Worm (Caenorhabditis elegans) whole organism, mixed stage, embryonic: ENCODE results near the gene ZK809.9.

Source experiments
- M03D4.4 ChIP-seq: sonication (generic microtip); optimal IDR thresholded peaks from 2 replicates; lab custom pipeline; 2017; ENCODE audit warnings: mild to moderate bottlenecking, missing genetic modification characterization, missing compliant biosample characterization
- bed-3 ChIP-seq: fragments of 200-800 bp; sonication (Bioruptor generic); optimal IDR thresholded peaks from 3 replicates; lab custom pipeline; 2018; ENCODE audit warnings: mild to moderate bottlenecking, missing genetic modification characterization, moderate library complexity, missing compliant biosample characterization
- blmp-1 ChIP-seq: fragments of 150-350 bp; optimal IDR thresholded peaks from 2 replicates; lab custom pipeline; 2014; ENCODE audit warnings: missing biosample characterization, missing genetic modification characterization
- ceh-39 ChIP-seq: fragments of 150-350 bp; optimal IDR thresholded peaks from 2 replicates; lab custom pipeline; 2014; ENCODE audit warnings: missing biosample characterization, missing genetic modification characterization
- ceh-43 ChIP-seq: fragments of 200-800 bp; sonication (Bioruptor generic); optimal IDR thresholded peaks from 2 replicates; lab custom pipeline; 2018; ENCODE audit warnings: mild to moderate bottlenecking, missing genetic modification characterization, moderate library complexity, missing compliant biosample characterization
- ceh-83 ChIP-seq: fragments of 200-800 bp; sonication (Bioruptor generic); optimal IDR thresholded peaks from 2 replicates; lab custom pipeline; 2018; ENCODE audit warnings: mild to moderate bottlenecking, missing genetic modification characterization, missing compliant biosample characterization
- ces-1 ChIP-seq: fragments of 150-350 bp; optimal IDR thresholded peaks from 2 replicates; lab custom pipeline; 2014; ENCODE audit warnings: missing biosample characterization, missing genetic modification reagents, missing genetic modification characterization
- cnd-1 ChIP-seq: fragments of 200-800 bp; sonication (Bioruptor generic); optimal IDR thresholded peaks from 2 replicates; lab custom pipeline; 2018; ENCODE audit warnings: mild to moderate bottlenecking, missing genetic modification characterization, missing compliant biosample characterization
- drap-1 ChIP-seq: fragments of 200-800 bp; sonication (Bioruptor generic); optimal IDR thresholded peaks from 3 replicates; lab custom pipeline; 2018; ENCODE audit warnings: mild to moderate bottlenecking, missing genetic modification characterization, missing compliant biosample characterization
- elt-1 ChIP-seq: sonication (generic microtip); optimal IDR thresholded peaks from 2 replicates; lab custom pipeline; 2017; ENCODE audit warnings: missing genetic modification characterization, mild to moderate bottlenecking, missing compliant biosample characterization, antibody characterized with exemption, moderate library complexity, borderline replicate concordance; ENCODE audit not compliant: insufficient read depth
- elt-3 ChIP-seq: fragments of 150-350 bp; optimal IDR thresholded peaks from 2 replicates; lab custom pipeline; 2014; ENCODE audit warnings: missing biosample characterization, missing genetic modification characterization
- flh-1 ChIP-seq: fragments of 200-800 bp; sonication (Bioruptor generic); optimal IDR thresholded peaks from 2 replicates; lab custom pipeline; 2018; ENCODE audit warnings: mild to moderate bottlenecking, missing genetic modification characterization, moderate library complexity, missing compliant biosample characterization
- ham-2 ChIP-seq: fragments of 200-800 bp; sonication (Bioruptor generic); optimal IDR thresholded peaks from 2 replicates; lab custom pipeline; 2018; ENCODE audit warnings: mild to moderate bottlenecking, missing genetic modification characterization, missing compliant biosample characterization
- hlh-1 ChIP-seq: fragments of 150-350 bp; optimal IDR thresholded peaks from 2 replicates; lab custom pipeline; 2014; ENCODE audit warnings: missing biosample characterization, missing genetic modification reagents, missing genetic modification characterization
- lin-13 ChIP-seq: fragments of 150-350 bp; optimal IDR thresholded peaks from 2 replicates; lab custom pipeline; 2014; ENCODE audit warnings: missing biosample characterization, missing genetic modification characterization
- lin-32 ChIP-seq: fragments of 200-800 bp; sonication (Bioruptor generic); optimal IDR thresholded peaks from 2 replicates; lab custom pipeline; 2018; ENCODE audit warnings: mild to moderate bottlenecking, missing genetic modification characterization, missing compliant biosample characterization
- lsy-2 ChIP-seq: fragments of 150-350 bp; optimal IDR thresholded peaks from 2 replicates; lab custom pipeline; 2014; ENCODE audit warnings: missing biosample characterization, missing genetic modification characterization
- mab-5 ChIP-seq: fragments of 150-350 bp; optimal IDR thresholded peaks from 2 replicates; lab custom pipeline; 2014; ENCODE audit warnings: missing biosample characterization, missing genetic modification characterization
- mep-1 ChIP-seq: fragments of 150-350 bp; optimal IDR thresholded peaks from 2 replicates; lab custom pipeline; 2017; ENCODE audit warnings: missing biosample characterization, missing genetic modification reagents, missing genetic modification characterization, inconsistent platforms
- mls-2 ChIP-seq: sonication (generic microtip); optimal IDR thresholded peaks from 2 replicates; lab custom pipeline; 2016; ENCODE audit warnings: mild to moderate bottlenecking, missing genetic modification characterization, moderate library complexity, missing compliant biosample characterization
- nhr-12 ChIP-seq: fragments of 150-350 bp; optimal IDR thresholded peaks from 2 replicates; lab custom pipeline; 2014; ENCODE audit warnings: missing biosample characterization, missing genetic modification characterization
- nhr-2 ChIP-seq: fragments of 150-350 bp; optimal IDR thresholded peaks from 2 replicates; lab custom pipeline; 2014; ENCODE audit warnings: missing biosample characterization, missing genetic modification characterization
- nhr-237 ChIP-seq: fragments of 150-350 bp; optimal IDR thresholded peaks from 2 replicates; lab custom pipeline; 2014; ENCODE audit warnings: missing biosample characterization, missing genetic modification characterization
- nhr-28 ChIP-seq: fragments of 150-350 bp; optimal IDR thresholded peaks from 2 replicates; lab custom pipeline; 2014; ENCODE audit warnings: missing biosample characterization, missing genetic modification characterization
- nhr-76 ChIP-seq: sonication (generic microtip); optimal IDR thresholded peaks from 2 replicates; lab custom pipeline; 2017; ENCODE audit warnings: missing biosample characterization, missing genetic modification characterization
- pha-4 ChIP-seq: fragments of 150-350 bp; optimal IDR thresholded peaks from 2 replicates; lab custom pipeline; 2018; ENCODE audit warnings: missing biosample characterization, missing genetic modification reagents, missing genetic modification characterization
- sem-2 ChIP-seq: fragments of 200-800 bp; sonication (Bioruptor generic); optimal IDR thresholded peaks from 2 replicates; lab custom pipeline; 2018; ENCODE audit warnings: mild to moderate bottlenecking, missing genetic modification characterization, missing compliant biosample characterization
- snpc-4 ChIP-seq: fragments of 150-350 bp; optimal IDR thresholded peaks from 2 replicates; lab custom pipeline; 2014; ENCODE audit warnings: missing biosample characterization, missing genetic modification characterization
- tbx-8 ChIP-seq: fragments of 200-800 bp; sonication (Bioruptor generic); optimal IDR thresholded peaks from 2 replicates; lab custom pipeline; 2018; ENCODE audit warnings: mild to moderate bottlenecking, missing genetic modification characterization, moderate library complexity, missing compliant biosample characterization
- unc-120 ChIP-seq: sonication (generic microtip); optimal IDR thresholded peaks from 2 replicates; lab custom pipeline; 2017; ENCODE audit warnings: missing genetic modification characterization, missing compliant biosample characterization; ENCODE audit not compliant: poor library complexity, severe bottlenecking
- unc-39 ChIP-seq: fragments of 150-350 bp; optimal IDR thresholded peaks from 2 replicates; lab custom pipeline; 2014; ENCODE audit warnings: missing biosample characterization, missing genetic modification characterization
- unc-62 ChIP-seq: fragments of 150-350 bp; optimal IDR thresholded peaks from 2 replicates; lab custom pipeline; 2014; ENCODE audit warnings: missing biosample characterization, missing genetic modification reagents, missing genetic modification characterization
- zip-8 ChIP-seq: fragments of 150-350 bp; optimal IDR thresholded peaks from 2 replicates; lab custom pipeline; 2014; ENCODE audit warnings: missing biosample characterization, missing genetic modification characterization
- ztf-11 ChIP-seq: fragments of 150-350 bp; optimal IDR thresholded peaks from 2 replicates; lab custom pipeline; 2014; ENCODE audit warnings: missing biosample characterization, missing genetic modification characterization

Gene ZK809.9

DNA sequence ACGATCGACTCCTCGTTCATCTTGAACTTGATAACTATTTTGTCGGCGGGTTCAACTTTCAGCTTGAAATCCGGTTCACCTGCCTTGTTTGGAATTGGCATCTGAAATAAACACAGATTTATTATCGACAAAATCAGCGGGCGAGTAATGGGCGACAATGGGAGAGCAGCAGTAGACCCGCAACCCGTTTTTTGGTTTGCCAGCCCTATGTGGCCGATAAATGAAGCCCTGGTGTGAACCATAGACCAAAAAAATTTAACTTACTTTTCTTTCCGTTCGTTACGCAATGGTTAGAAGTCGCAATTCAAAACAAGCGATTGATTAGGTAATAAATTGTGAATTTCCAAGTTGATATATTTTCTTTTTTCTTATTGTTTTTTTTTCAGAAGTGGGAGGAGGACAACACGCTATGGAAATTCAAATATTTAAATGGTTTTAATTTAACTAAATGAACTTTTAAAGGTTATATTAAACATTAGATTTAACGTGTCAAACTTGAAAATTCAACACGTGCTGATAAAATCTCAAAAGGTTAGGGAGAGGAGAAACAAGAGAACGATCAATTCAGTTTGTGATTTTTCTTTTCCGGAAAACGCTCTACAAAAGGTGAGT lies 38.7 kb downstream of the ZK809.9 start, which contains the start of the genes T22B3.3 and alg-3:
T22B3.3 (minus strand) TSS at position 101 of the 612 bp plus-strand sequence.
alg-3 (plus strand) TSS at position 562 of the 612 bp plus-strand sequence.
- TF ChIP-seq drap-1 (GFP tag; lab: Kevin White, UChicago), result no peak
- TF ChIP-seq mep-1, result no peak
- no peak for TF ChIP-seq elt-1 (tag; lab: Kevin White, UChicago)
- TF ChIP-seq flh-1 (GFP tag; lab: Kevin White, UChicago), result no peak
- TF ChIP-seq snpc-4 (tag; lab: Kevin White, UChicago), result no peak
- TF ChIP-seq blmp-1 (tag; lab: Kevin White, UChicago), result no peak
- TF ChIP-seq lsy-2 (tag; lab: Kevin White, UChicago), result no peak
- TF ChIP-seq ham-2, result no peak
- TF ChIP-seq bed-3, result no peak
- no peak for TF ChIP-seq ceh-83 (GFP tag; lab: Kevin White, UChicago)
- no peak for TF ChIP-seq hlh-1
- no peak for TF ChIP-seq sem-2 (GFP tag; lab: Kevin White, UChicago)
- TF ChIP-seq lin-13, result no peak
- no peak for TF ChIP-seq ces-1

ce11 chrIV:11710331-11710730 lies 45.2 kb downstream of the ZK809.9 start:
- TF ChIP-seq tbx-8 (GFP tag; lab: Kevin White, UChicago) (no peak), bed-3 (no peak), lin-32 (GFP tag; lab: Kevin White, UChicago) (no peak), ham-2 (no peak), nhr-2 (tag; lab: Kevin White, UChicago) (no peak), ceh-83 (GFP tag; lab: Kevin White, UChicago) (no peak), elt-1 (tag; lab: Kevin White, UChicago) (no peak), nhr-76 (tag; lab: Kevin White, UChicago) (no peak), mls-2 (tag; lab: Kevin White, UChicago) (no peak), zip-8 (tag; lab: Kevin White, UChicago) (no peak), ceh-43 (GFP tag; lab: Kevin White, UChicago) (no peak), lsy-2 (tag; lab: Kevin White, UChicago) (no peak), flh-1 (GFP tag; lab: Kevin White, UChicago) (no peak), nhr-237 (tag; lab: Kevin White, UChicago) (no peak), mab-5 (tag; lab: Kevin White, UChicago) (no peak), unc-120 (tag; lab: Kevin White, UChicago) (peak; percentile 75), cnd-1 (tag; lab: Kevin White, UChicago) (no peak), hlh-1 (peak; percentile 16), nhr-28 (tag; lab: Kevin White, UChicago) (no peak), ces-1 (no peak), unc-62 (GFP tag; lab: Kevin White, UChicago) (peak; percentile 92), unc-39 (tag; lab: Kevin White, UChicago) (no peak), M03D4.4 (tag; lab: Kevin White, UChicago) (no peak), pha-4 (tag; lab: Kevin White, UChicago) (peak; percentile 31)

DNA sequence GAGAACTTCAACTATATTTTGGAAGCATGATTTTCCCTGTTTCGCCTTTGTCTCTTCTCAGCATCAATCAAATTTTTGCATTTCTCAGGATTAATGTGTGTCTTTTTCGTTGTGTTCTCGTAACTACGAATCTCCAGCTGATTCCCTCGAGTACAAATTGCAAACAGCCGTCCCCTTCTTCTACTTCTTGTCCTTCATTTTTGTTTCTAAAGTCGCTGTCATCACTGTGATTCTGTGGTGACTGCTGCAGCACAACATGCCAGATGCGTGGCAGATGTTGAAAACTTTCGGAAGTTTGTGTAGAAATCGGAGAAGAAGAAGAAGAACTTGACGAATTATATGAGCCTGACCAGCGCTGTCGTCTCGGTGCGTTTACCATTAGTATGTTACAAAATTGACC lies 48.2 kb downstream of the ZK809.9 start:
- TF ChIP-seq hlh-1 (peak; percentile 42), drap-1 (GFP tag; lab: Kevin White, UChicago) (no peak), ham-2 (no peak), elt-1 (tag; lab: Kevin White, UChicago) (no peak), nhr-12 (tag; lab: Kevin White, UChicago) (no peak), snpc-4 (tag; lab: Kevin White, UChicago) (no peak), unc-39 (tag; lab: Kevin White, UChicago) (no peak)

- TF ChIP-seq ceh-83 (GFP tag; lab: Kevin White, UChicago) (no peak), unc-120 (tag; lab: Kevin White, UChicago) (no peak), M03D4.4 (tag; lab: Kevin White, UChicago) (no peak), nhr-237 (tag; lab: Kevin White, UChicago) (no peak), nhr-2 (tag; lab: Kevin White, UChicago) (no peak), mep-1 (no peak), nhr-28 (tag; lab: Kevin White, UChicago) (no peak), mls-2 (tag; lab: Kevin White, UChicago) (no peak), bed-3 (no peak), tbx-8 (GFP tag; lab: Kevin White, UChicago) (no peak), lsy-2 (tag; lab: Kevin White, UChicago) (no peak), unc-39 (tag; lab: Kevin White, UChicago) (no peak), ceh-39 (tag; lab: Kevin White, UChicago) (no peak), zip-8 (tag; lab: Kevin White, UChicago) (no peak), ztf-11 (tag; lab: Kevin White, UChicago) (no peak), elt-3 (tag; lab: Kevin White, UChicago) (no peak), nhr-12 (tag; lab: Kevin White, UChicago) (no peak), pha-4 (tag; lab: Kevin White, UChicago) (no peak)
Observed at ce11 chrIV:11714739-11715138, 49.6 kb downstream of the ZK809.9 start, which contains the start of gene magi-1. Gene magi-1 (plus strand): TSS chrIV:11715039.
